Fruit fly (Drosophila melanogaster): ENCODE results near the gene ssh.
A peak's percentile ranks its signal among the peaks of the same experiment; 100 is the strongest.

ssh gene

DNA sequence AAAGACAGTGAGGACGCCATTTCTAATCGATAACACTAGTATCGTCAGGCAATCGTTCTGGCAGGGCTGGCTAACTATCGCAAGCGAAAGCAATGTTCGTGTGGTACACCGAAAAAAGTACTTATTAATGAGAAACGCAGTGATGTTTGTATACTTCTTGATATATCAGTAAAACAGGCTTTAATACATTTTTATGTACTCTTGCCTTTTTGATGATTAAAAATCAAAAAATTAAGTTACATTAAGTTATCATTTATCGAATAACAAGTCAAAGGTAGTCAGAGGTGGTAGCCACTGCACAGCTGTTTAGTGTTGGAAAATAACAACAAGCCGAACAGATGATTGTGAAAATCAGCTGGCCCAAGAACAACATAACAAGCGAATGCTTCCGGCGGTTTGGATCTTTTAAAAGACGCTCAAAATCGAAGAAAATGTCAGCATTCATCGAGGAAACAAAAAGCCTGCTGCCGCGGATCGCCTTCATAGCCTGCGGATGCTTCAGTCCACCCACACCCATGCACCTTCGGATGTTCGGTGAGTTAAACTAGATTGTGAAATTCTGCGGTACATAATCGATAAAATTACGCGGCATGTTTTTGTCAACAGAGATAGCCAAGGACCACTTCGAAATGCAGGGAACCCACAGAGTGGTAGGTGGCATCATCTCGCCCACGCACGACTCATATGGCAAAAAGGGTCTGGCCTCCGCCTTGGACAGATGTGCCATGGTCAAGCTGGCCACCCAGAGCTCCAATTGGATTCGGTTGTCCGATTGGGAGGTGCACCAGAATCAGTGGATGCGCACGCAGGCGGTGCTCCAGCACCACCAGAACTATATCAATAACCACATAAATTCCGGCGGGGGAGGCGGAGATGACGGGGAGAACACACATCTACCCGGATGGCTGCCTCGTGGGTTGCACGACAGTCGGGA, at the start of gene ssh, which contains the start of gene Nmnat:
TSS of gene ssh (minus strand) at position 37 of the 934 bp plus-strand sequence.
TSS of gene Nmnat (plus strand) at position 318 of the 934 bp plus-strand sequence.
- TF ChIP-seq fd96Ca (GFP tag; IDR thresholded peaks at IDR 0.05) (0 out of 3 replicates have a peak, but pooled peaks have one; percentile 13), CG15710 (tag; optimal IDR thresholded peaks at IDR 0.05) (no peak), CG4496 (GFP tag; IDR thresholded peaks at IDR 0.05) (0 out of 3 replicates have a peak, but pooled peaks have one; percentile 28)

DNA sequence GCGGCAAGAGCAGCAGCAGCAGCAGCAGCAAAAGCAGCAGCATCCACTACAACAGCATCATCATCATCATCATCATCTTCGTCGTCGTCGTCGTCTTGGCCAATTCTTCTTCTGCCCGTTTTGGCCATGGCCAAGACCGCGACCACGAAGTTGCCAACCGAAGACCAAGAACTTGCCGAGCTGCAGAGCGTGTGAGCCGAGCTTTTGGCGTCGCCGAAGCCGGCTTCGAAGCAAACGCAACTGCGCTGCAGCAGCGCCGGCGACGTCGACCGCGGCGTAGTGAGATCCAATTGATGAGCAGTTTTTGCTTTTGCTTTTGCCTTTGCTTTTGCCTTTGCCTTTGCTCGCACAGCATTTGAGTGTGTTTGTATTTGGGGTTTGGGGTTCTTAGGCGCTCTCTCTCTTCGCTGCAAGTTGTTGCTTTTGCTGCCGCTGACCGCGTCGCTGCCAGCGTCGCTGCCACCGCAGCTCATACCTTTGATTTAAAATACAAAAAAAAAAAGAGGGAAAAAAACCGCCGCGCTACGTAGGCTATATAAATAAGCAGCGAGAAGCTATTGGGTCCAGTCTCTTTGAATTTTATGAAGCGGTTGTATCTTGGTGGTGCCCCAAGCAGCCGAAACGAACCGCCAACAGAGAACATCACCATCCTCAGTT, 40.4 kb upstream of the ssh start:
- no peak for TF ChIP-seq CG15710 (tag; optimal IDR thresholded peaks at IDR 0.05)
- no peak for TF ChIP-seq EcR (GFP tag; optimal IDR thresholded peaks at IDR 0.05)
- TF ChIP-seq CG4496 (GFP tag; IDR thresholded peaks at IDR 0.05) = 0 out of 3 replicates have a peak, but pooled peaks have one; percentile 24
- peak; percentile 29 for TF ChIP-seq CG13204 (GFP tag; optimal IDR thresholded peaks at IDR 0.05)
- TF ChIP-seq Snoo (tag; optimal IDR thresholded peaks at IDR 0.05) = no peak

DNA sequence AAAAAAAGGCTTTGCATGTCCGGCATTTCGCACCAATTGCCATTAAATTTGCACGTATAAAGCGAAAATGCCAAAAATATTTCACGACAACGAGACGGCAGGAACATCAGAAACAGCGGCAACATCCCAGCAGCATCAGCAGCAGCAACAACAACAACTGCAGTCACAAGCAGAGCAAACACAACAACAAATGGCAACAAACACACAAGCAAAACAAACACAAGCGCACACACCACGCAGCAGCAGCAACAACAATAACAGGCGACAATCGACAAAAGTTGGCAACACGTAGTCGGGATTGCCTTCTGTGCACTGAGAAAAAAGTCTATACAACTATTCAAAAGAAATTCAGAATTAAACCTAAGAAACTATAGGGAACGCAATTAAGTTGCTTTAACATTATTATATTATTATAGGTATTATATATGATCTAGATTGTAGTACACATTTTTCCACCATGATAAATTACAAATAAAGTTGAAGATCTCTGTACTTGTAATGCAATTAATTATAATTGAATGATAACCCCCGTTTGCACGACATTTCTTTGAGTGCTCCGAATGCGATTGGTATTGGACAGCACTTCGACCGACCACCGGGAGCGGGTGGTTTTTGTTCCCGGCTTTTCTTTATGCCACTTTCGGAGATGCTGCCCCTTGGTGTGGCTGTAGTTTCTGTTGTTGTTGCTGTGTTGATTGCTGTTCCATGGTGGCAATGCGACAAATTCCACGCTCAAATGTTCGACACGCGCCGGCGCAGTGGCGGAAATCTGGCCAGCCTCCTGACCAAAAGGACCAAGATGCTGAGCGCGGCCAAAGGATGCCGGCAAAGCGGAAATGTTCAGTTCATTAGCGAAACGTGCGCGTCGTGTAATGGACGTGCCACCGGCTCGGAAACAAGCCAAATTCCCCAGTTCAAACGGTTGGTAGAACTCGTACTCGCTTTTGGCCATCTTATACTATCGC, 39.1 kb upstream of the ssh start, which contains the start of gene tnc:
TSS of gene tnc (plus strand) at position 848 of the 965 bp plus-strand sequence.
- TF ChIP-seq CG17806 (tag; optimal IDR thresholded peaks at IDR 0.05) (peak; percentile 80), CG15710 (tag; optimal IDR thresholded peaks at IDR 0.05) (peak; percentile 85), Pif1B (GFP tag; optimal IDR thresholded peaks at IDR 0.05) (peak; percentile 60), D1 (tag; optimal IDR thresholded peaks at IDR 0.05) (peak; percentile 51), CG8301 (tag; optimal IDR thresholded peaks at IDR 0.05) (peak; percentile 82), CG9948 (tag; optimal IDR thresholded peaks at IDR 0.05) (peak; percentile 84), rn (GFP tag; IDR thresholded peaks at IDR 0.05) (no peak), fd96Ca (GFP tag; IDR thresholded peaks at IDR 0.05) (no peak), gl (tag; optimal IDR thresholded peaks at IDR 0.05) (peak; percentile 47), Ets98B (GFP tag; IDR thresholded peaks at IDR 0.05) (peak; percentile 48), CG34367 (tag; optimal IDR thresholded peaks at IDR 0.05) (peak; percentile 70), Snoo (tag; optimal IDR thresholded peaks at IDR 0.05) (peak; percentile 86), CG13204 (GFP tag; optimal IDR thresholded peaks at IDR 0.05) (peak; percentile 33), Pif1A (GFP tag; optimal IDR thresholded peaks at IDR 0.05) (peak; percentile 53), CG8159 (tag; optimal IDR thresholded peaks at IDR 0.05) (peak; percentile 88), EcR (GFP tag; optimal IDR thresholded peaks at IDR 0.05) (no peak), CG4496 (GFP tag; IDR thresholded peaks at IDR 0.05) (peak; percentile 61; the same call in 2 of the 3 replicates), CG32121 (GFP tag; IDR thresholded peaks at IDR 0.05) (0 out of 2 replicates have a peak, but pooled peaks have one; percentile 38), CG12605 (GFP tag; IDR thresholded peaks at IDR 0.05) (peak; percentile 61), CG10348 (GFP tag; IDR thresholded peaks at IDR 0.05) (no peak), CG14655 (GFP tag; optimal IDR thresholded peaks at IDR 0.05) (peak; percentile 86)

DNA sequence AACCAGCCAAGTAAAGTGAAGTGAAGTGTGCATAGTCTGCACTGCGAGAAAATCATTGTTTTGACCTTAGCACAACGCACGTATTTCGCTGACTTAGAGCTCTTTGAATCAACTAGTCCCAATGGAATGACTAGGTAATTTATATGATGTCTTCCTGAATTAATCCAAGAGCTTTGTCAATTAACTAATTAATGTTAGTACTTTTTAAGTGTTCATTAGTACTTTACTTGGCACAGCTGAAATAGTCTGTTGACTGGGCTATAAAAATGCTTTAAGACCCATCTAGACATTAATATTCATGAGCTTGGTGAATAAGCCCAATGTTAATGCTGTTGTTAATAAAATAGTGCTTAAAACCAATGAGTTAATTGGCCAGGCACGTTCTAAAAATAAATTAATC, 31.4 kb upstream of the ssh start:
- peak; percentile 13 for TF ChIP-seq CG8301 (tag; optimal IDR thresholded peaks at IDR 0.05)
- TF ChIP-seq CG8159 (tag; optimal IDR thresholded peaks at IDR 0.05) = peak; percentile 3
- TF ChIP-seq CG14655 (GFP tag; optimal IDR thresholded peaks at IDR 0.05) = peak; percentile 45
- TF ChIP-seq Pif1B (GFP tag; optimal IDR thresholded peaks at IDR 0.05) = no peak

DNA sequence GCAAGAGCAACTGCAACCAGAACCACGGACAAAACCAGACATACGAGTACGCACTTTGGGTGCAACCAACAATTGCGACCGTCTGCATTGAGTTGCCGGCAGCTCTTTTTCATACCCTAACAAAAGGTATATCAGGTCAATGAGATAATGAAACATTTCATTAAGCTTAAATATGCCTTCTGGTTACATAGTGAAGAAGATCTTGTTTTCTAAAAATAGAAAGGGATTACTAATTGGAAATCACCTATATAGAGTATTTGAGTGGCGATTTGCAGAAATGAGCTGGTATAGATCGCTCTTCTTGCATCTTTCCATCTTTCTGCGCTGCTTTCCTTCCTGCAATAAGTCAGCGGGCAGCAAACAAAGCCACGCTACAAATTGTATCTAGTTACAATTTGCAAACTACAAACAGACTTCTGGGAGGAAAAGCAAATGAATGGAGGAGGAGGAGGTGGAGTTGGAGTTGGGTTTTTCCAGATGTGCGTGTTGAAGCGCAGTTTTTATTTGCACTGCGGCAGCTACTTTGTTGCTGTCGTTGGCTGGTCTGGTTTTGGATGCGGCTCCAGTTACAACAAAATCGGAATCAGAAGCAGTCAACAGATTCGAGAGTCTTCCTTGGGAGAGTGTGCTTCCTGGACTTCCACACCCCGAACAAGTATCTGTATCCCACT, 30.1 kb upstream of the ssh start:
- TF ChIP-seq CG4496 (GFP tag; IDR thresholded peaks at IDR 0.05) = peak; percentile 95
- peak; percentile 82 for TF ChIP-seq gl (tag; optimal IDR thresholded peaks at IDR 0.05)
- TF ChIP-seq CG34367 (tag; optimal IDR thresholded peaks at IDR 0.05) = peak; percentile 84
- TF ChIP-seq CG8159 (tag; optimal IDR thresholded peaks at IDR 0.05) = peak; percentile 82
- TF ChIP-seq CG14655 (GFP tag; optimal IDR thresholded peaks at IDR 0.05) = peak; percentile 98
- TF ChIP-seq rn (GFP tag; IDR thresholded peaks at IDR 0.05) = peak; percentile 79
- TF ChIP-seq fd96Ca (GFP tag; IDR thresholded peaks at IDR 0.05) = peak; percentile 86
- peak; percentile 83 for TF ChIP-seq CG15710 (tag; optimal IDR thresholded peaks at IDR 0.05)
- TF ChIP-seq CG13204 (GFP tag; optimal IDR thresholded peaks at IDR 0.05) = peak; percentile 75
- TF ChIP-seq EcR (GFP tag; optimal IDR thresholded peaks at IDR 0.05) = no peak
- peak; percentile 74 for TF ChIP-seq CG32121 (GFP tag; IDR thresholded peaks at IDR 0.05)
- TF ChIP-seq CG9948 (tag; optimal IDR thresholded peaks at IDR 0.05) = peak; percentile 91
- TF ChIP-seq CG8301 (tag; optimal IDR thresholded peaks at IDR 0.05) = peak; percentile 98
- TF ChIP-seq CG17806 (tag; optimal IDR thresholded peaks at IDR 0.05) = peak; percentile 92
- peak; percentile 86 for TF ChIP-seq Pif1B (GFP tag; optimal IDR thresholded peaks at IDR 0.05)
- peak; percentile 68 for TF ChIP-seq D1 (tag; optimal IDR thresholded peaks at IDR 0.05)
- TF ChIP-seq CG10348 (GFP tag; IDR thresholded peaks at IDR 0.05) = no peak
- TF ChIP-seq CG12605 (GFP tag; IDR thresholded peaks at IDR 0.05) = peak; percentile 89
- peak; percentile 94 for TF ChIP-seq Ets98B (GFP tag; IDR thresholded peaks at IDR 0.05)
- peak; percentile 92 for TF ChIP-seq Pif1A (GFP tag; optimal IDR thresholded peaks at IDR 0.05)
- peak; percentile 61 for TF ChIP-seq Snoo (tag; optimal IDR thresholded peaks at IDR 0.05)
